Worm (Caenorhabditis elegans) whole organism, late embryonic: Measurements from ENCODE around the gene C36C5.15.
A peak's percentile ranks its signal among the peaks of the same experiment; 100 is the strongest.

Experiments
- C08G9.2 ChIP-seq: sonication (generic microtip); optimal IDR thresholded peaks from 2 replicates; lab custom pipeline; 2016; ENCODE audit warnings: mild to moderate bottlenecking, missing genetic modification characterization, moderate library complexity, missing compliant biosample characterization
- ceh-14 ChIP-seq: sonication (generic microtip); optimal IDR thresholded peaks from 2 replicates; lab custom pipeline; 2016; ENCODE audit warnings: missing genotype, missing genetic modification characterization, missing compliant biosample characterization
- ceh-2 ChIP-seq: sonication (generic microtip); optimal IDR thresholded peaks from 2 replicates; lab custom pipeline; 2016; ENCODE audit warnings: missing genotype, missing genetic modification characterization, missing compliant biosample characterization
- ceh-24 ChIP-seq: sonication (generic microtip); optimal IDR thresholded peaks from 2 replicates; lab custom pipeline; 2016; ENCODE audit warnings: mild to moderate bottlenecking, missing genetic modification characterization, missing compliant biosample characterization
- ceh-30 ChIP-seq: fragments of 150-350 bp; optimal IDR thresholded peaks from 2 replicates; lab custom pipeline; 2014; ENCODE audit warnings: missing biosample characterization, missing genetic modification characterization
- ceh-31 ChIP-seq: sonication (generic microtip); optimal IDR thresholded peaks from 2 replicates; lab custom pipeline; 2016; ENCODE audit warnings: missing genetic modification characterization, missing compliant biosample characterization
- ceh-34 ChIP-seq: sonication (generic microtip); optimal IDR thresholded peaks from 2 replicates; lab custom pipeline; 2016; ENCODE audit warnings: mild to moderate bottlenecking, missing genetic modification characterization, missing compliant biosample characterization
- ceh-45 ChIP-seq: fragments of 200-800 bp; sonication (Bioruptor generic); IDR thresholded peaks from 2 replicates; pipeline ENCODE4 v1.3.6; 2022; ENCODE audit warnings: missing genetic modification reagents, missing genetic modification characterization, missing compliant biosample characterization
- ceh-6 ChIP-seq: fragments of 200-800 bp; sonication (Bioruptor generic); optimal IDR thresholded peaks from 2 replicates; lab custom pipeline; 2018; ENCODE audit warnings: mild to moderate bottlenecking, missing genetic modification characterization, missing compliant biosample characterization
- che-1 ChIP-seq: sonication (generic microtip); optimal IDR thresholded peaks from 2 replicates; lab custom pipeline; 2016; ENCODE audit warnings: mild to moderate bottlenecking, missing genetic modification characterization, missing compliant biosample characterization
- dmd-4 ChIP-seq: sonication (generic microtip); optimal IDR thresholded peaks from 2 replicates; lab custom pipeline; 2016; ENCODE audit warnings: borderline replicate concordance, missing genetic modification characterization, missing compliant biosample characterization
- fax-1 ChIP-seq: sonication (generic microtip); optimal IDR thresholded peaks from 2 replicates; lab custom pipeline; 2016; ENCODE audit warnings: missing genotype, missing genetic modification characterization, missing compliant biosample characterization
- fkh-10 ChIP-seq: fragments of 150-350 bp; optimal IDR thresholded peaks from 2 replicates; lab custom pipeline; 2014; ENCODE audit warnings: missing biosample characterization, missing genetic modification reagents, missing genetic modification characterization
- hlh-30 ChIP-seq: sonication (generic microtip); optimal IDR thresholded peaks from 2 replicates; lab custom pipeline; 2017; ENCODE audit warnings: antibody characterized with exemption, missing genetic modification characterization, missing compliant biosample characterization; ENCODE audit not compliant: insufficient read depth
- hlh-6 ChIP-seq: sonication (generic microtip); optimal IDR thresholded peaks from 2 replicates; lab custom pipeline; 2016; ENCODE audit warnings: missing genotype, missing genetic modification characterization, missing compliant biosample characterization
- madf-2 ChIP-seq: sonication (generic microtip); optimal IDR thresholded peaks from 2 replicates; lab custom pipeline; 2017; ENCODE audit warnings: missing genetic modification characterization, missing compliant biosample characterization
- nfya-1 ChIP-seq: sonication (generic microtip); optimal IDR thresholded peaks from 2 replicates; lab custom pipeline; 2017; ENCODE audit warnings: missing genetic modification characterization, mild to moderate bottlenecking, missing compliant biosample characterization, antibody characterized with exemption, moderate library complexity
- nhr-232 ChIP-seq: sonication (generic microtip); optimal IDR thresholded peaks from 2 replicates; lab custom pipeline; 2016; ENCODE audit warnings: missing genetic modification characterization, missing compliant biosample characterization
- npax-4 ChIP-seq: sonication (generic microtip); optimal IDR thresholded peaks from 2 replicates; lab custom pipeline; 2016; ENCODE audit warnings: missing genetic modification characterization, missing compliant biosample characterization
- odd-2 ChIP-seq: sonication (generic microtip); optimal IDR thresholded peaks from 2 replicates; lab custom pipeline; 2017; ENCODE audit warnings: antibody characterized with exemption, mild to moderate bottlenecking, missing genetic modification characterization, missing compliant biosample characterization
- pag-3 ChIP-seq: sonication (generic microtip); optimal IDR thresholded peaks from 2 replicates; lab custom pipeline; 2016; ENCODE audit warnings: missing compliant biosample characterization, missing genetic modification characterization, borderline replicate concordance
- pha-4 ChIP-seq: fragments of 150-350 bp; optimal IDR thresholded peaks from 2 replicates; lab custom pipeline; 2018; ENCODE audit warnings: missing biosample characterization, missing genetic modification reagents, missing genetic modification characterization
- pqm-1 ChIP-seq: sonication (generic microtip); optimal IDR thresholded peaks from 2 replicates; lab custom pipeline; 2016; ENCODE audit warnings: missing genetic modification characterization, missing compliant biosample characterization
- ref-2 ChIP-seq: sonication (generic microtip); optimal IDR thresholded peaks from 2 replicates; lab custom pipeline; 2016; ENCODE audit warnings: missing genetic modification characterization, missing compliant biosample characterization
- rnt-1 ChIP-seq: sonication (generic microtip); optimal IDR thresholded peaks from 2 replicates; lab custom pipeline; 2016; ENCODE audit warnings: missing genetic modification characterization, missing compliant biosample characterization
- sdc-2 ChIP-seq: sonication (generic microtip); optimal IDR thresholded peaks from 2 replicates; lab custom pipeline; 2016; ENCODE audit warnings: missing genotype, missing genetic modification characterization, missing compliant biosample characterization
- tbx-2 ChIP-seq: sonication (generic microtip); optimal IDR thresholded peaks from 2 replicates; lab custom pipeline; 2016; ENCODE audit warnings: missing genetic modification characterization, missing compliant biosample characterization
- unc-3 ChIP-seq, 2 experiments: fragments of 200-800 bp in 1 of 2; sonication (Bioruptor generic) in 1 of 2; sonication (generic microtip) in 1 of 2; conservative IDR thresholded peaks in 1 of 2; optimal IDR thresholded peaks in 1 of 2; 2 replicates each; pipeline versions ENCODE4 v1.3.6 to Lab custom; 2016 to 2022; ENCODE audit warnings: missing compliant biosample characterization in 2 of 2, missing genetic modification characterization in 2 of 2, missing genetic modification reagents in 1 of 2
- unc-55 ChIP-seq: sonication (generic microtip); optimal IDR thresholded peaks from 2 replicates; lab custom pipeline; 2017; ENCODE audit warnings: missing biosample characterization, missing genetic modification reagents, missing genetic modification characterization
- unc-86 ChIP-seq: sonication (generic microtip); optimal IDR thresholded peaks from 2 replicates; lab custom pipeline; 2016; ENCODE audit warnings: missing genetic modification characterization, missing compliant biosample characterization

C36C5.15 gene

DNA sequence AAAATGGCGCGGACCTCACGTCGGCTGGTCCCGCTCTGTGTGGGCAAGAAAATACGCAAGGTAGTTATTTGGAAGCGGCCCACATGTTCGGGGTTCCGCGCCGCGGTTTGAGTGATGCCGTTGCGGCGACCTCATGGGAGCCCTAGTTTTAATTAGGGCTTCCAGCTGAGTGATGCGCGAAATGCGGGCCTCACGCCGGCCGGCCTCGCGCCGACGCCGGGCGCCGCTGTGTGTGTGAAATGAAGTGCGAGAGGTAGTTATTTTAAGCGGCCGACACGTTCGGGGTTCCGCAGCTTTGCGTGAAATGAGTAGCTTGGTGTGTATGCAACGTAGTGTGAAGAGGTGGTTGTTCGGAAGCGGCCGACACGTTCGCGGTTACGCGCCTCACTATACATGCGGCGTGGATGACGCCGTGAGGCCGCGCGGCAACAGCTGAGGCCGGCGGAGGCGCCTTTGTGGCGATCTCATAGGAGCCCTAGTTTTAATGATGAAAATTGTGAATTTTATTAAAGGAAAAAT, 18.6 kb downstream of the C36C5.15 start:
- no peak for TF ChIP-seq ceh-30 (tag; lab: Kevin White, UChicago)
- TF ChIP-seq sdc-2 (tag; lab: Kevin White, UChicago) = peak; percentile 6
- TF ChIP-seq ceh-31 = peak; percentile 9
- no peak for TF ChIP-seq fax-1
- peak; percentile 22 for TF ChIP-seq ref-2
- TF ChIP-seq ceh-34 (tag; lab: Kevin White, UChicago) = peak; percentile 29

DNA sequence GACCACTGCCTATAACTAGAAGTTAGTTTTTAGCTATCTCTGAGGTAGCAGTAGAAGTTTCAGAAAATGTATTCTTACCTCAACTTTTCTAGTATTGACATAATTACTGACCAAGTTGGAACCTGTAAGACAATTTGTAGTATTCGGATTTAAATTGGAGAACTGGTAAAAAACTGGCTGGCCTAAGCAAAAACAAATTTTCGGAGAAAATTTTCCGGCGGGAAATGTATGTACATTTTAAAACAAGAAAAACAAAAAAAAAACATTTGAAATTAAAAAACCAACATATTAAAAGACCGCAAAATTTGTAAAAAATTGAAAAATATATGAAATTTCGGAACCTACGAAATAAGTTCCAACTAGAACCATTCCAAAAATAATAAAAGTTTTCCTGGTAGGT, 21.6 kb downstream of the C36C5.15 start, which contains the start of gene srab-11:
srab-11 (minus strand) TSS at position 101 of the 400 bp plus-strand sequence.
- TF ChIP-seq pag-3 (tag; lab: Kevin White, UChicago) = no peak
- TF ChIP-seq ceh-24 (tag; lab: Kevin White, UChicago) = no peak
- no peak for TF ChIP-seq unc-3 (GFP tag; conservative IDR thresholded peaks at IDR 0.05; lab: Robert Waterston, UW)
- no peak for TF ChIP-seq unc-3 (tag; optimal IDR thresholded peaks at IDR 0.05; lab: Kevin White, UChicago)

DNA sequence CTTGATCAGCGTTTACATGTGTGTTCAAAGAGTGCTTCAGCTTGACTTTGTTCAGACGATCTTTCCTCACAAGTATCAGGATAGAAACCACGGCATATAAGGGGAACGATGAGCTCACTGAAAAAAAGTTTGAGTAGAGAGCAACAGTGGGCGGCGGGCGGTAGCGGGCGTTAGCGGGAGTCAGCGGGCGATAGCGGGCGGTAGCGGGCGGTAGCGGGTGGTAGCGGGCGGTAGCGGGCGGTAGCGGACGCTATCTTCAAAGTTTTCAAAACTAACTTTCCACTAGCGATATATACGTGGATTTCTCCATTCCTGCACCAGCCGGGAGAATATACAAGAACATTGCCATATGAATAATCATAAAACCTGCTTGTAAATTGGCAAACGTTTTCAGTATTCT, 23.3 kb downstream of the C36C5.15 start:
- TF ChIP-seq fkh-10 (GFP tag; lab: Kevin White, UChicago) (no peak), che-1 (tag; lab: Kevin White, UChicago) (no peak)

DNA sequence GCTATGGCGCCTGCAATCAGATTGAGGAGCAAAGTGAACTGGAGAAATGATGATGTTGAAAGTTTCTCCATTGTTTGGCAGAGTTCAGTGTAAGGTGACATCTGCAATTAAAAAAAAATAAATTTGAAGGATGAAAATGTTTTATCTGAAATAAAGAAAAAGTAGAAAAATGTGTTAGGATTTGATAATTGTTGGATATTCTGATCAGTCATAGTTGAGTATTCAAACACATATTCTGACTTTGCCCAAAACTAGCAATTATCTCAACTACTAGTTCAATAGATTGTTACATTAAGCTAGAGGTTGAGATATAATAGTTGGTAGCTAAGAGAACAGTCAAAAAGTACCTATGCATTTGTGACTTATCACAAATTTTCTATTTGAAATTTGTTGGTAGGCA, 24.1 kb downstream of the C36C5.15 start, which contains the start of gene srab-10:
srab-10 (minus strand) TSS at position 101 of the 400 bp plus-strand sequence.
- no peak for TF ChIP-seq unc-55
- no peak for TF ChIP-seq nhr-232 (tag; lab: Kevin White, UChicago)
- TF ChIP-seq pha-4 = no peak
- TF ChIP-seq fkh-10 (GFP tag; lab: Kevin White, UChicago) = no peak
- TF ChIP-seq hlh-6 (tag; lab: Kevin White, UChicago) = no peak
- TF ChIP-seq ceh-14 = no peak
- no peak for TF ChIP-seq che-1 (tag; lab: Kevin White, UChicago)
- no peak for TF ChIP-seq pag-3 (tag; lab: Kevin White, UChicago)
- no peak for TF ChIP-seq pqm-1 (tag; lab: Kevin White, UChicago)
- TF ChIP-seq tbx-2 (tag; lab: Kevin White, UChicago) = no peak
- no peak for TF ChIP-seq npax-4 (tag; lab: Kevin White, UChicago)
- no peak for TF ChIP-seq ceh-2 (tag; lab: Kevin White, UChicago)
- no peak for TF ChIP-seq unc-86 (tag; lab: Kevin White, UChicago)

DNA sequence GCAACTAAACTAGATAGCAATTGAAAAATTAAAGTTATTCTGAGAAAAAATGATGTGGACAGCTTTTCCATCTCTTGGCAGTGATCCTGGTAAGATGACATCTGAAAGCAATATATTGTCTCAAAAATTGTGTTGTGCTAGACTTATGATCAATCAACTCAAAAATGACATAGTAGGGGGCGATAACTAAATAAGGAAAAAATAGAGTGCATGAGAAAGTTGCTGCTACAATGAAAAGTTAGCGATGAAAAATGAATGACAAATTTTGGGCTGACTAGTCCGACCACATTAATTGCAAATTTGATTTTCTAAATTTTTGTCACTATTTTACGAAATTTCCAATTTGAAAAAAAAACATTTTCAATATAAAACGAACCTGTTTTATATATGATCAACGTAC, 27.4 kb downstream of the C36C5.15 start, which contains the start of gene srab-9:
srab-9 (minus strand) TSS at position 101 of the 400 bp plus-strand sequence.
- TF ChIP-seq fax-1 (no peak), sdc-2 (tag; lab: Kevin White, UChicago) (no peak), C08G9.2 (tag; lab: Kevin White, UChicago) (no peak), nfya-1 (tag; lab: Kevin White, UChicago) (no peak)

DNA sequence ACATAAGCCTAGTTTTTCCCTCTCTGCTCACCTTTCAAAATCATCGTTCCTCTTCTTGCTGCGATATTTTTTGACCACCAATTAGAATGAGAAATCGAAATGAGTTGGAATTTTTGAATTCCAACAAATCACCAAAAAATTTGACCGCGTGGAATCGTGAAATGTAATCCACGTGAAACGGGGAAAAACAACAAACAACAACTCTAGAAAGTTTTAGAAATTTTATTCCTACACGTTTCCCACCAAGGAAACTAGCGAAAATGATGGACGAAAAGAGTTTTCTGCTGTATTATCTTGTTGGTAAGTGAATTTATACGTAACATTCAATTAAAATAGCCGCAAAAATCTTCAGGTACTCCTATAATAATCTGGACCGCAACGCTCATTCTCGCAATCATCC, 30.1 kb downstream of the C36C5.15 start, which contains the start of the genes irld-3 and F02C9.1:
irld-3 (minus strand) TSS at position 101 of the 400 bp plus-strand sequence.
F02C9.1 (plus strand) TSS at position 216 of the 400 bp plus-strand sequence.
- TF ChIP-seq odd-2 (tag; lab: Kevin White, UChicago) = no peak
- no peak for TF ChIP-seq hlh-30 (tag; lab: Kevin White, UChicago)
- TF ChIP-seq rnt-1 (tag; lab: Kevin White, UChicago) = no peak
- TF ChIP-seq madf-2 (tag; lab: Kevin White, UChicago) = no peak
- TF ChIP-seq sdc-2 (tag; lab: Kevin White, UChicago) = no peak
- TF ChIP-seq ceh-6 (GFP tag; lab: Kevin White, UChicago) = no peak

DNA sequence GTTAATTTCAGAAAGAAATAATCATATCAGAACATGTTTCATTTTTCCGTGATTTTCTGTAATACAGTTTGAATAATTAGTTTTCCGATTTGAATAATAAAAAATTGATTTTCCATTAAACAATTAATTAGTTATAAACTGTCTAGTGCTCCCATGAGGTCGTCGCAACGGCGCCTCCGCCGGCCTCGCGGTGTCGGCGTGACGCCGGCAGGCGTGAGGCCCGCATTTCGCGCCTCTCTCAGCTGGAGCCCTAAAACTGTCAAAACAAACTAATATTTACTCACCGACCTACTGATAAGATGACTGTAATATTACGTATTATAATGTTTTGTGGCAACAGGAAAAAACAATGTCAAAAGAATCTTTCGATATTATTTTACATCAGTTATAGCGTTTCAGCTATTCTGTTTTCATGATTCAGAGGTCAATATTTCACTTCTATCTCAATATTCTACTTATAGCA, 35.2 kb downstream of the C36C5.15 start, which contains the start of gene F02C9.2:
F02C9.2 (plus strand) TSS at position 413 of the 463 bp plus-strand sequence.
- TF ChIP-seq ceh-24 (tag; lab: Kevin White, UChicago) (no peak), ceh-45 (GFP tag; lab: Robert Waterston, UW) (no peak), ceh-14 (no peak), dmd-4 (tag; lab: Kevin White, UChicago) (no peak)
